Fruit fly (Drosophila melanogaster): ENCODE results near the gene CG42762.

Gene CG42762

dm6 chr2L:8156682-8157081 lies 12.8 kb upstream of the CG42762 start (continued):
- TF ChIP-seq jim (GFP tag; optimal IDR thresholded peaks at IDR 0.05): no peak
- peak; percentile 35 for TF ChIP-seq Jra (GFP tag; optimal IDR thresholded peaks at IDR 0.05)

dm6 chr2L:8148514-8149085 lies 4.8 kb upstream of the CG42762 start:
- peak; percentile 26 for TF ChIP-seq rgr (GFP tag; optimal IDR thresholded peaks at IDR 0.05)
- peak; percentile 5 for TF ChIP-seq h (GFP tag; optimal IDR thresholded peaks at IDR 0.05)
- TF ChIP-seq Sp1 (GFP tag; optimal IDR thresholded peaks at IDR 0.05): peak; percentile 6
- TF ChIP-seq dl (GFP tag; optimal IDR thresholded peaks at IDR 0.05; ENCODE audit: insufficient read depth in 1 of 2, partially characterized antibody in 2 of 2): no peak

dm6 chr2L:8146994-8147661 lies 3.3 kb upstream of the CG42762 start, which contains the start of gene CG31606:
TSS of gene CG31606 (plus strand) at chr2L:8147611.
- TF ChIP-seq Jra (GFP tag; optimal IDR thresholded peaks at IDR 0.05): no peak
- no peak for TF ChIP-seq sage (GFP tag; optimal IDR thresholded peaks at IDR 0.05)
- no peak for TF ChIP-seq psq (GFP tag; optimal IDR thresholded peaks at IDR 0.05)
- no peak for TF ChIP-seq foxo (GFP tag; optimal IDR thresholded peaks at IDR 0.05)
- TF ChIP-seq tai (GFP tag; optimal IDR thresholded peaks at IDR 0.05): no peak
- no peak for TF ChIP-seq rgr (GFP tag; optimal IDR thresholded peaks at IDR 0.05)
- TF ChIP-seq Myc (optimal IDR thresholded peaks at IDR 0.05): no peak
- TF ChIP-seq CrebA (GFP tag; optimal IDR thresholded peaks at IDR 0.05; ENCODE audit: borderline replicate concordance): no peak
- TF ChIP-seq pan (optimal IDR thresholded peaks at IDR 0.05): no peak

- TF ChIP-seq dl (GFP tag; optimal IDR thresholded peaks at IDR 0.05; ENCODE audit: insufficient read depth in 1 of 2, partially characterized antibody in 2 of 2): no peak
- no peak for TF ChIP-seq Hnf4 (GFP tag; optimal IDR thresholded peaks at IDR 0.05)
- TF ChIP-seq OdsH (GFP tag; optimal IDR thresholded peaks at IDR 0.05): no peak
- TF ChIP-seq CrebA (GFP tag; optimal IDR thresholded peaks at IDR 0.05; ENCODE audit: borderline replicate concordance): no peak
- peak; percentile 9 for TF ChIP-seq woc (GFP tag; optimal IDR thresholded peaks at IDR 0.05)
- peak; percentile 15 for TF ChIP-seq tai (GFP tag; optimal IDR thresholded peaks at IDR 0.05)
These were observed 1.4 kb upstream of the CG42762 start, which contains the start of the genes CG42763 and CG43394 for dm6 chr2L:8145067-8145808. TSS of gene CG42763 (minus strand) at chr2L:8145107. TSS of gene CG43394 (plus strand) at chr2L:8145758.

dm6 chr2L:8142760-8143159 lies 1.1 kb downstream of the CG42762 start:
- no peak for TF ChIP-seq Myc (optimal IDR thresholded peaks at IDR 0.05)
- no peak for TF ChIP-seq fru (GFP tag; optimal IDR thresholded peaks at IDR 0.05)
- TF ChIP-seq psq (GFP tag; optimal IDR thresholded peaks at IDR 0.05): peak; percentile 13
- no peak for TF ChIP-seq GATAd (GFP tag; optimal IDR thresholded peaks at IDR 0.05)
- no peak for TF ChIP-seq CG32264 (GFP tag; optimal IDR thresholded peaks at IDR 0.05)
- no peak for TF ChIP-seq ey (GFP tag; optimal IDR thresholded peaks at IDR 0.05)
- TF ChIP-seq foxo (GFP tag; optimal IDR thresholded peaks at IDR 0.05): no peak
- TF ChIP-seq Hnf4 (GFP tag; optimal IDR thresholded peaks at IDR 0.05): no peak
- TF ChIP-seq Dif (GFP tag; optimal IDR thresholded peaks at IDR 0.05; ENCODE audit: partially characterized antibody): no peak
- no peak for TF ChIP-seq OdsH (GFP tag; optimal IDR thresholded peaks at IDR 0.05)
- no peak for TF ChIP-seq dl (GFP tag; optimal IDR thresholded peaks at IDR 0.05; ENCODE audit: insufficient read depth in 1 of 2, partially characterized antibody in 2 of 2)
- TF ChIP-seq rgr (GFP tag; optimal IDR thresholded peaks at IDR 0.05): no peak
- peak; percentile 78 for TF ChIP-seq Rel (GFP tag; optimal IDR thresholded peaks at IDR 0.05)
- TF ChIP-seq Rel (tag; optimal IDR thresholded peaks at IDR 0.05): no peak
- TF ChIP-seq woc (GFP tag; optimal IDR thresholded peaks at IDR 0.05): no peak
- no peak for TF ChIP-seq dmrt93B (GFP tag; optimal IDR thresholded peaks at IDR 0.05)
- TF ChIP-seq tai (GFP tag; optimal IDR thresholded peaks at IDR 0.05): no peak
- no peak for TF ChIP-seq sage (GFP tag; optimal IDR thresholded peaks at IDR 0.05)
- TF ChIP-seq Vsx2 (GFP tag; optimal IDR thresholded peaks at IDR 0.05; ENCODE audit: partially characterized antibody): peak; percentile 8

- no peak for TF ChIP-seq Dfd (GFP tag; optimal IDR thresholded peaks at IDR 0.05)
- TF ChIP-seq usp (GFP tag; optimal IDR thresholded peaks at IDR 0.05): no peak
- TF ChIP-seq N (GFP tag; optimal IDR thresholded peaks at IDR 0.05): no peak
- TF ChIP-seq h (GFP tag; optimal IDR thresholded peaks at IDR 0.05): no peak
- TF ChIP-seq lola (GFP tag; optimal IDR thresholded peaks at IDR 0.05): no peak
- TF ChIP-seq Sp1 (GFP tag; optimal IDR thresholded peaks at IDR 0.05): no peak
- TF ChIP-seq Hr83 (GFP tag; optimal IDR thresholded peaks at IDR 0.05; ENCODE audit: poor library complexity, severe bottlenecking): no peak
- TF ChIP-seq Mio (GFP tag; optimal IDR thresholded peaks at IDR 0.05): no peak
- no peak for TF ChIP-seq GATAd (GFP tag; optimal IDR thresholded peaks at IDR 0.05)
- TF ChIP-seq Vsx2 (GFP tag; optimal IDR thresholded peaks at IDR 0.05; ENCODE audit: partially characterized antibody): no peak
These were observed 10.0 kb downstream of the CG42762 start for dm6 chr2L:8133772-8134386.
